Fruit fly (Drosophila melanogaster) whole organism, prepupa: ENCODE data around the gene mAChR-C.

Source experiments
- CG11294 ChIP-seq: fragments of 200-800 bp; sonication (Bioruptor generic); IDR thresholded peaks from 2 replicates; pipeline ENCODE4 v1.3.6; 2022; ENCODE audit warnings: missing biosample characterization, missing genetic modification characterization
- CG8319 ChIP-seq: fragments of 200-800 bp; sonication (Bioruptor generic); optimal IDR thresholded peaks from 3 replicates; lab custom pipeline; 2016; ENCODE audit warnings: missing biosample characterization, missing genetic modification characterization
- CG9139 ChIP-seq: fragments of 200-800 bp; sonication (Bioruptor generic); optimal IDR thresholded peaks from 3 replicates; lab custom pipeline; 2017; ENCODE audit warnings: missing biosample characterization, mild to moderate bottlenecking, missing genetic modification characterization
- Eip75B ChIP-seq: fragments of 200-800 bp; sonication (Bioruptor generic); optimal IDR thresholded peaks from 3 replicates; lab custom pipeline; 2016; ENCODE audit warnings: missing biosample characterization, missing genetic modification characterization
- OdsH ChIP-seq: fragments of 200-800 bp; sonication (Bioruptor generic); optimal IDR thresholded peaks from 3 replicates; lab custom pipeline; 2016; ENCODE audit warnings: missing biosample characterization, missing genetic modification characterization
- Sox102F ChIP-seq: fragments of 200-800 bp; sonication (Bioruptor generic); optimal IDR thresholded peaks from 2 replicates; lab custom pipeline; 2016; ENCODE audit warnings: missing biosample characterization, mild to moderate bottlenecking, missing genetic modification characterization
- cyc ChIP-seq: fragments of 200-800 bp; sonication (Bioruptor generic); optimal IDR thresholded peaks from 3 replicates; lab custom pipeline; 2016; ENCODE audit warnings: missing biosample characterization, missing genetic modification characterization
- dac ChIP-seq: fragments of 200-800 bp; sonication (Bioruptor generic); optimal IDR thresholded peaks from 2 replicates; lab custom pipeline; 2017; ENCODE audit warnings: missing biosample characterization, mild to moderate bottlenecking, missing genetic modification characterization
- spab ChIP-seq: fragments of 200-800 bp; sonication (Bioruptor generic); optimal IDR thresholded peaks from 2 replicates; lab custom pipeline; 2017; ENCODE audit warnings: missing biosample characterization, mild to moderate bottlenecking, missing genetic modification characterization, missing genetic modification reagents
- svp ChIP-seq: fragments of 200-800 bp; sonication (Bioruptor generic); peaks from one replicate; lab custom pipeline; 2016; ENCODE audit warnings: missing biosample characterization, missing genetic modification characterization

- TF ChIP-seq cyc (GFP tag; lab: Kevin White, UChicago) (no peak), OdsH (GFP tag; lab: Kevin White, UChicago) (no peak), Eip75B (no peak), spab (no peak), dac (no peak), CG11294 (GFP tag; lab: Robert Waterston, UW) (no peak), CG8319 (GFP tag; lab: Kevin White, UChicago) (no peak), CG9139 (GFP tag; lab: Kevin White, UChicago) (no peak), Sox102F (GFP tag; lab: Kevin White, UChicago) (no peak), svp (GFP tag; lab: Kevin White, UChicago) (no peak)
Observed at dm6 chrX:6865039-6865438, 32.6 kb upstream of the mAChR-C start.
